Worm (Caenorhabditis elegans) whole organism, L1 larva: ENCODE results near the gene col-129.

Experiments
- F16B12.6 ChIP-seq: fragments of 150-350 bp; optimal IDR thresholded peaks from 2 replicates; lab custom pipeline; 2014; ENCODE audit warnings: missing biosample characterization, missing genetic modification characterization
- Y116A8C.19 ChIP-seq: sonication (generic microtip); optimal IDR thresholded peaks from 2 replicates; lab custom pipeline; 2016; ENCODE audit warnings: missing compliant biosample characterization, missing genetic modification characterization, borderline replicate concordance
- alr-1 ChIP-seq: fragments of 200-800 bp; sonication (Bioruptor generic); optimal IDR thresholded peaks from 2 replicates; lab custom pipeline; 2018; ENCODE audit warnings: borderline replicate concordance, mild to moderate bottlenecking, missing genetic modification characterization, missing compliant biosample characterization
- blmp-1 ChIP-seq: fragments of 150-350 bp; optimal IDR thresholded peaks from 2 replicates; lab custom pipeline; 2014; ENCODE audit warnings: missing biosample characterization, missing genetic modification characterization
- ceh-63 ChIP-seq: fragments of 200-800 bp; sonication (Bioruptor generic); optimal IDR thresholded peaks from 2 replicates; lab custom pipeline; 2018; ENCODE audit warnings: mild to moderate bottlenecking, missing genetic modification characterization, missing compliant biosample characterization
- ceh-90 ChIP-seq: sonication (generic microtip); optimal IDR thresholded peaks from 2 replicates; lab custom pipeline; 2016; ENCODE audit warnings: missing genetic modification characterization, missing compliant biosample characterization
- dpl-1 ChIP-seq, 3 experiments: fragments of 150-350 bp in 2 of 3; sonication (generic microtip) in 1 of 3; optimal IDR thresholded peaks; 2 replicates each; lab custom pipeline; 2014 to 2017; ENCODE audit warnings: missing biosample characterization in 3 of 3, missing genetic modification characterization in 3 of 3, missing genetic modification reagents in 3 of 3
- elt-2 ChIP-seq: sonication (generic microtip); optimal IDR thresholded peaks from 2 replicates; lab custom pipeline; 2016; ENCODE audit warnings: missing genetic modification characterization, mild to moderate bottlenecking, inconsistent platforms, missing compliant biosample characterization, missing genetic modification reagents
- elt-3 ChIP-seq, 6 experiments: fragments of 150-350 bp in 1 of 6; sonication (generic microtip); optimal IDR thresholded peaks; 2 replicates each; lab custom pipeline; 2017 to 2018; ENCODE audit warnings: missing biosample characterization in 6 of 6, missing genetic modification characterization in 6 of 6, inconsistent platforms in 1 of 6
- ets-5 ChIP-seq: fragments of 200-800 bp; sonication (Bioruptor generic); IDR thresholded peaks from 2 replicates; pipeline ENCODE4 v1.3.6; 2022; ENCODE audit warnings: missing genetic modification characterization, missing compliant biosample characterization
- fkh-8 ChIP-seq: sonication (generic microtip); optimal IDR thresholded peaks from 2 replicates; lab custom pipeline; 2016; ENCODE audit warnings: mild to moderate bottlenecking, missing genetic modification characterization, missing compliant biosample characterization
- grh-1 ChIP-seq: fragments of 200-800 bp; sonication (Bioruptor generic); IDR thresholded peaks from 2 replicates; pipeline ENCODE4 v1.3.6; 2022; ENCODE audit warnings: missing genetic modification reagents, missing genetic modification characterization, missing compliant biosample characterization
- lin-14 ChIP-seq: fragments of 200-800 bp; sonication (Bioruptor generic); optimal IDR thresholded peaks from 2 replicates; lab custom pipeline; 2018; ENCODE audit warnings: mild to moderate bottlenecking, missing genetic modification characterization, moderate library complexity, missing compliant biosample characterization
- lin-35 ChIP-seq, 2 experiments: fragments of 150-350 bp; optimal IDR thresholded peaks; 2 replicates each; lab custom pipeline; 2014; ENCODE audit warnings: missing biosample characterization in 2 of 2, missing genetic modification characterization in 2 of 2, missing genetic modification reagents in 2 of 2
- lin-39 ChIP-seq: fragments of 150-350 bp; optimal IDR thresholded peaks from 2 replicates; lab custom pipeline; 2014; ENCODE audit warnings: missing biosample characterization, missing genetic modification reagents, missing genetic modification characterization
- lir-3 ChIP-seq: sonication (generic microtip); optimal IDR thresholded peaks from 2 replicates; lab custom pipeline; 2016; ENCODE audit warnings: mild to moderate bottlenecking, missing genetic modification characterization, moderate library complexity, missing compliant biosample characterization; ENCODE audit not compliant: poor library complexity
- lsy-2 ChIP-seq, 2 experiments: fragments of 150-350 bp; optimal IDR thresholded peaks; 2 replicates each; lab custom pipeline; 2014; ENCODE audit warnings: missing biosample characterization in 2 of 2, missing genetic modification characterization in 2 of 2
- mep-1 ChIP-seq: fragments of 150-350 bp; optimal IDR thresholded peaks from 2 replicates; lab custom pipeline; 2014; ENCODE audit warnings: missing biosample characterization, missing genetic modification characterization
- nhr-19 ChIP-seq: fragments of 200-800 bp; sonication (Bioruptor generic); conservative IDR thresholded peaks from 2 replicates; pipeline ENCODE4 v1.3.6; 2022; ENCODE audit warnings: missing genetic modification characterization, missing compliant biosample characterization
- nhr-20 ChIP-seq: sonication (generic microtip); optimal IDR thresholded peaks from 2 replicates; lab custom pipeline; 2016; ENCODE audit warnings: mild to moderate bottlenecking, missing genetic modification characterization, missing compliant biosample characterization
- nhr-71 ChIP-seq: sonication (generic microtip); optimal IDR thresholded peaks from 2 replicates; lab custom pipeline; 2016; ENCODE audit warnings: mild to moderate bottlenecking, missing genetic modification characterization, moderate library complexity, missing compliant biosample characterization
- nhr-84 ChIP-seq: sonication (generic microtip); optimal IDR thresholded peaks from 2 replicates; lab custom pipeline; 2017; ENCODE audit warnings: missing biosample characterization, missing genetic modification characterization
- nhr-90 ChIP-seq: sonication (generic microtip); optimal IDR thresholded peaks from 2 replicates; lab custom pipeline; 2016; ENCODE audit warnings: mild to moderate bottlenecking, missing genetic modification characterization, missing compliant biosample characterization; ENCODE audit not compliant: poor library complexity
- pag-3 ChIP-seq: sonication (generic microtip); optimal IDR thresholded peaks from 2 replicates; lab custom pipeline; 2017; ENCODE audit warnings: missing genetic modification characterization, mild to moderate bottlenecking, missing compliant biosample characterization, antibody characterized with exemption, borderline replicate concordance; ENCODE audit not compliant: insufficient read depth
- rnt-1 ChIP-seq: sonication (generic microtip); optimal IDR thresholded peaks from 2 replicates; lab custom pipeline; 2016; ENCODE audit warnings: mild to moderate bottlenecking, missing genetic modification characterization, moderate library complexity, missing compliant biosample characterization
- skn-1 ChIP-seq: fragments of 150-350 bp; optimal IDR thresholded peaks from 2 replicates; lab custom pipeline; 2014; ENCODE audit warnings: missing biosample characterization, missing genetic modification characterization
- snu-23 ChIP-seq: sonication (generic microtip); optimal IDR thresholded peaks from 2 replicates; lab custom pipeline; 2016; ENCODE audit warnings: missing genetic modification characterization, missing compliant biosample characterization
- sup-37 ChIP-seq: fragments of 200-800 bp; sonication (Bioruptor generic); optimal IDR thresholded peaks from 2 replicates; lab custom pipeline; 2018; ENCODE audit warnings: mild to moderate bottlenecking, missing genetic modification characterization, missing compliant biosample characterization
- tlp-1 ChIP-seq: fragments of 150-350 bp; optimal IDR thresholded peaks from 2 replicates; lab custom pipeline; 2014; ENCODE audit warnings: missing biosample characterization, missing genetic modification characterization
- unc-130 ChIP-seq: fragments of 150-350 bp; optimal IDR thresholded peaks from 2 replicates; lab custom pipeline; 2017; ENCODE audit warnings: missing biosample characterization, missing genetic modification characterization, inconsistent platforms
- unc-62 ChIP-seq: fragments of 150-350 bp; optimal IDR thresholded peaks from 2 replicates; lab custom pipeline; 2014; ENCODE audit warnings: missing biosample characterization, missing genetic modification reagents, missing genetic modification characterization
- zag-1 ChIP-seq: fragments of 150-350 bp; optimal IDR thresholded peaks from 2 replicates; lab custom pipeline; 2014; ENCODE audit warnings: missing biosample characterization, missing genetic modification characterization
- zip-4 ChIP-seq: fragments of 200-800 bp; sonication (Bioruptor generic); optimal IDR thresholded peaks from 2 replicates; lab custom pipeline; 2018; ENCODE audit warnings: mild to moderate bottlenecking, missing genetic modification characterization, moderate library complexity, missing compliant biosample characterization

The col-129 gene

DNA sequence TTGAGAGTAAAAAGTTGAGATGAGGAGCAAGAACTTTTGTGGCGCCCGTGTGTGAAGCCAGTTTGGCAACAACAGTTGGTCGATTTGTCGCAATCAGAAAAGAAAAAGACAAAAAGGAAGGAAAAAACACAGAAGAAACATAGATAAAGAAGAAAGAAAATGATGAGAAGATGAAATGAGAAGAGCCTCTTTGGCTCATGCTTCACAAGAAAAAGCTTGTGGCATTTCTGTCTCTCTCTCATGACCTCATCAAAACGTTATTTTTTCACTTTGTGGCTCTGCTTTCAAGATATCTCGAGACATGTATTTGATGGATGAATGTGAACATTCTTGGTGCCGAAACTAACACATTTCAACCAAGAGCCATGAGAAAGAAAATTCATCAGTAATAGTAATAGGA is 2.8 kb upstream of the col-129 start:
- TF ChIP-seq lin-14 (GFP tag; lab: Kevin White, UChicago): peak; percentile 82
- TF ChIP-seq dpl-1 (GFP tag; optimal IDR thresholded peaks at IDR 0.05; lab: Kevin White, UChicago): peak in 1 of 3 experiments; percentile 5
- TF ChIP-seq skn-1 (tag; lab: Kevin White, UChicago): no peak
- TF ChIP-seq elt-2 (tag; lab: Kevin White, UChicago): no peak
- TF ChIP-seq mep-1: peak; percentile 8
- peak; percentile 5 to 66 for TF ChIP-seq lsy-2 (tag; optimal IDR thresholded peaks at IDR 0.05; lab: Kevin White, UChicago)
- peak; percentile 34 for TF ChIP-seq unc-130 (tag; lab: Kevin White, UChicago)
- TF ChIP-seq nhr-20: peak; percentile 8
- no peak for TF ChIP-seq lir-3 (tag; lab: Kevin White, UChicago)
- TF ChIP-seq nhr-71: peak; percentile 67
- no peak for TF ChIP-seq Y116A8C.19 (tag; lab: Kevin White, UChicago)
- peak; percentile 93 for TF ChIP-seq pag-3 (tag; lab: Kevin White, UChicago)
- TF ChIP-seq rnt-1 (tag; lab: Kevin White, UChicago): peak; percentile 65
- peak; percentile 34 for TF ChIP-seq nhr-19 (GFP tag; lab: Robert Waterston, UW)
- TF ChIP-seq nhr-90 (tag; lab: Kevin White, UChicago): no peak
- TF ChIP-seq snu-23 (GFP tag; lab: Kevin White, UChicago): peak; percentile 47
- TF ChIP-seq nhr-84 (tag; lab: Kevin White, UChicago): no peak
- TF ChIP-seq zip-4 (GFP tag; lab: Kevin White, UChicago): no peak
- TF ChIP-seq unc-62 (GFP tag; lab: Kevin White, UChicago): no peak
- TF ChIP-seq lin-39: no peak

DNA sequence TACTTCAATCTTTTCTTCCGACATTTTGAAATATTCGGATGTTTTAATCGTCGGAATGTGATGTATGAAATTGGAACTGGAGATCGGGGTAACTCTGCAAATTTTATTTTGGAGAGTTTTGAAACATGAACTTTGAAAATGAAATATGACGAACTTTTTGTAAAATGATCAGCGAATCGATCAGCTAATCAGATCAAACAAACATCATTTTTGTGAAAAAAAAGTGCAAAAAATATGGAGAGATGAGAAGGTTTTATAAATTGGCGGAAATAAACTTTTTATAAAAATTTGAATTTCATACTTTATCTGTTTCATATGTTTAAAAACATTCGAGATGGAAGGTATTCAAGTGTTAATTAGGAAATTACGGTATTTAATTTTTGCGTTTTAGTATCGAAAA is 1.2 kb upstream of the col-129 start, which contains the start of gene dlc-2:
dlc-2 (minus strand) TSS at position 101 of the 400 bp plus-strand sequence.
- TF ChIP-seq lin-39 (no peak), lin-35 (GFP tag; optimal IDR thresholded peaks at IDR 0.05; lab: Kevin White, UChicago) (no peak)
- TF ChIP-seq, all 84 proteins: peak for 0

DNA sequence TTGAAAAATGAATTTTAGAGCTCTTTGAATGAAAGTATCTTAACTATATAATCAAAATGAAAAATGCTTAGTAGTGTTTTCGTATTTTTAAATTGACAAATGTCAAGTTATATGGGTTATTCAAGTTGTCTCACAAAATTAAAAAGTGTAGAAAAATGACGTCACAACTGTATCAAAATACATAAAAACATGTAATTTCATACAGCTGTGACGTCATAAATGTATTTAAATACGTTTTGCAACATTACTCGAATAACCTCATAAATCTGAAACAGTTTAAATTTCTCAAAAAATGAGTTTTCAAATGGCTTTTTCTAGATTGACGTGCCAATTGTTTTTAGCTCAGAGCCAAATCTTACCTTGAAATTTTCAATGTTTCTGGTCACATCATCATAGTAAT is 496 bp downstream of the col-129 start:
- no peak for TF ChIP-seq alr-1 (tag; lab: Kevin White, UChicago)
- no peak for TF ChIP-seq ceh-63 (GFP tag; lab: Kevin White, UChicago)
- no peak for TF ChIP-seq skn-1 (tag; lab: Kevin White, UChicago)
- TF ChIP-seq lsy-2 (tag; optimal IDR thresholded peaks at IDR 0.05; lab: Kevin White, UChicago): no peak
- no peak for TF ChIP-seq Y116A8C.19 (tag; lab: Kevin White, UChicago)
- no peak for TF ChIP-seq nhr-71
- no peak for TF ChIP-seq dpl-1 (GFP tag; optimal IDR thresholded peaks at IDR 0.05; lab: Kevin White, UChicago)
- no peak for TF ChIP-seq ets-5 (GFP tag; lab: Robert Waterston, UW)
- TF ChIP-seq ceh-90 (tag; lab: Kevin White, UChicago): no peak
- no peak for TF ChIP-seq sup-37
- no peak for TF ChIP-seq mep-1
- TF ChIP-seq fkh-8 (tag; lab: Kevin White, UChicago): no peak
- no peak for TF ChIP-seq F16B12.6 (tag; lab: Kevin White, UChicago)
- TF ChIP-seq blmp-1 (tag; lab: Kevin White, UChicago): no peak
- TF ChIP-seq elt-3 (tag; optimal IDR thresholded peaks at IDR 0.05; lab: Kevin White, UChicago): no peak
- TF ChIP-seq zag-1 (tag; lab: Kevin White, UChicago): no peak

DNA sequence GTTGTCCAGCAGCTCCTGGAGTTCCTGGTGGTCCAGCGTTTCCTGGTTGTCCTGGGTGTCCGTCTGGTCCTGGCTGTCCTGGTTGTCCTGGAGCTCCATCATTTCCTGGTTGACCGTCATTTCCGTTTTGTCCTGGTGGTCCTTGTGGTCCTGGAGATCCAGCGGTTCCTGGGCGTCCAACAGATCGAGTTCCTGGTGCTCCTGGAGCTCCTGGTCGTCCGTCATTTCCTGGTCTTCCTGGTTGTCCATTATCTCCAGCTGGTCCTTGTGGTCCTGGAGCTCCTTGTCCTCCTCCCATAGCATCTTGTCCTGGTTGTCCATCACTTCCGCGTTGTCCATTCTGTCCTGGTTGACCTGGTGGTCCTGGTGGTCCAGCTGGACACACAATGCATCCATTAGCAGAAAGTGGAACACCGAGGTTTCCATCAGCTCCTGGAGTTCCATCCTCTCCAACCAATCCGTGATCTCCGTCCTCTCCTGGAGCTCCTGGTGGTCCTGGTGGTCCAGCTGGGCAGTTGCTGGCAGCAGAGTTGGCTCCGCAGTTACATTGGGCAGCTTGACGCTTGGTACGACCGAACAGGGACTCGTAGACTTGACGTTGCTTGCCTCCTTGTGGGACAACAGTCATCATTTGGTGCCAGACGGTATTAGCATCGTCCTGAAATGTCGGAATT is 1.1 kb downstream of the col-129 start:
- TF ChIP-seq tlp-1 (no peak), grh-1 (GFP tag; lab: Robert Waterston, UW) (no peak)
